Worm (Caenorhabditis elegans) whole organism, late embryonic: ENCODE data around the gene gcy-25.

Experiments used
- ama-1 ChIP-seq: fragments of 150-350 bp; optimal IDR thresholded peaks from 2 replicates; lab custom pipeline; 2014
- ceh-18 ChIP-seq: sonication (generic microtip); optimal IDR thresholded peaks from 2 replicates; lab custom pipeline; 2016; ENCODE audit warnings: missing genetic modification characterization, missing compliant biosample characterization
- ceh-45 ChIP-seq: fragments of 200-800 bp; sonication (Bioruptor generic); IDR thresholded peaks from 2 replicates; pipeline ENCODE4 v1.3.6; 2022; ENCODE audit warnings: missing genetic modification reagents, missing genetic modification characterization, missing compliant biosample characterization
- che-1 ChIP-seq: sonication (generic microtip); optimal IDR thresholded peaks from 2 replicates; lab custom pipeline; 2016; ENCODE audit warnings: mild to moderate bottlenecking, missing genetic modification characterization, missing compliant biosample characterization
- nhr-11 ChIP-seq: fragments of 150-350 bp; optimal IDR thresholded peaks from 2 replicates; lab custom pipeline; 2014; ENCODE audit warnings: missing biosample characterization, missing genetic modification characterization
- pha-2 ChIP-seq: sonication (generic microtip); optimal IDR thresholded peaks from 2 replicates; lab custom pipeline; 2017; ENCODE audit warnings: mild to moderate bottlenecking, missing genetic modification characterization, missing compliant biosample characterization
- syd-9 ChIP-seq: sonication (generic microtip); optimal IDR thresholded peaks from 2 replicates; lab custom pipeline; 2016; ENCODE audit warnings: mild to moderate bottlenecking, missing genetic modification characterization, moderate library complexity, missing compliant biosample characterization
- tbx-2 ChIP-seq: sonication (generic microtip); optimal IDR thresholded peaks from 2 replicates; lab custom pipeline; 2016; ENCODE audit warnings: missing genetic modification characterization, missing compliant biosample characterization
- unc-86 ChIP-seq: sonication (generic microtip); optimal IDR thresholded peaks from 2 replicates; lab custom pipeline; 2016; ENCODE audit warnings: missing genetic modification characterization, missing compliant biosample characterization
- zip-5 ChIP-seq: sonication (generic microtip); optimal IDR thresholded peaks from 2 replicates; lab custom pipeline; 2016; ENCODE audit warnings: missing genetic modification characterization, missing compliant biosample characterization

DNA sequence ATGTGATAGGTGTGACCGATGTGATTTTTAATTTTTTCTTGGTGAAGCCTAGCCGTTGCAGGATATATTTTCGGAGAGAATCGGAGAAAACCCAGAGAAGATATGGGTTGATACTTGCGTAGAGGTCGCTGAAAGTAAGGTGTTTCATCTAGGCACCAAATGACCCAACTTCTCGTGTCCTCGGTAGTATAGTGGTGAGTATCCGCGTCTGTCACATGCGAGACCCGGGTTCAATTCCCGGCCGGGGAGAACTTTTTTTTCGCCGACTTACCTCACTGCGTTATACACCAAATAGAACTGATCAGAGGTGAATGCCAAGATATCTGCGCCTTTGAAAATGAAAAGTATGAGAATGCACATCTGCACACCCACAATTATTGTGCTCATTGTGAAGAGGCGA lies 59.1 kb downstream of the gcy-25 start:
- TF ChIP-seq che-1 (tag; lab: Kevin White, UChicago): peak; percentile 11
- no peak for TF ChIP-seq tbx-2
- TF ChIP-seq nhr-11 (tag; lab: Kevin White, UChicago): no peak
- TF ChIP-seq ceh-18 (tag; lab: Kevin White, UChicago): no peak
- TF ChIP-seq ama-1: no peak
- no peak for TF ChIP-seq unc-86 (tag; lab: Kevin White, UChicago)
- TF ChIP-seq ceh-45 (GFP tag; lab: Robert Waterston, UW): no peak
- no peak for TF ChIP-seq pha-2
- peak; percentile 11 for TF ChIP-seq syd-9
- TF ChIP-seq zip-5 (tag; lab: Kevin White, UChicago): no peak
